Fruit fly (Drosophila melanogaster) whole organism, embryonic: ENCODE results near the gene CG15480.

ENCODE experiments used
- Atf6 ChIP-seq: fragments of 200-800 bp; sonication (Bioruptor generic); IDR thresholded peaks from 2 replicates; pipeline ENCODE4 v1.3.6; 2022; ENCODE audit warnings: missing biosample characterization, missing genetic modification characterization
- Bgb ChIP-seq: fragments of 200-800 bp; sonication (Bioruptor generic); IDR thresholded peaks from 2 replicates; pipeline ENCODE4 v1.3.6; 2022; ENCODE audit warnings: missing biosample characterization, missing genetic modification characterization; ENCODE audit not compliant: partially characterized antibody
- CG10274 ChIP-seq: fragments of 200-800 bp; sonication (Bioruptor generic); optimal IDR thresholded peaks from 3 replicates; lab custom pipeline; 2017; ENCODE audit warnings: missing biosample characterization, mild to moderate bottlenecking, missing genetic modification characterization
- CG1233 ChIP-seq: fragments of 200-800 bp; sonication (Bioruptor generic); optimal IDR thresholded peaks from 4 replicates; lab custom pipeline; 2018; ENCODE audit warnings: missing biosample characterization, mild to moderate bottlenecking, missing genetic modification characterization
- CG12769 ChIP-seq: fragments of 200-800 bp; sonication (Bioruptor generic); optimal IDR thresholded peaks from 2 replicates; lab custom pipeline; 2019; ENCODE audit warnings: missing biosample characterization, mild to moderate bottlenecking, missing genetic modification characterization, moderate library complexity
- CG14050 ChIP-seq: fragments of 200-800 bp; sonication (Bioruptor generic); IDR thresholded peaks from 3 replicates; pipeline ENCODE4 v1.3.6; 2022; ENCODE audit warnings: missing biosample characterization, missing genetic modification characterization
- CG15479 ChIP-seq: fragments of 200-800 bp; sonication (Bioruptor generic); optimal IDR thresholded peaks from 3 replicates; lab custom pipeline; 2019; ENCODE audit warnings: missing biosample characterization, mild to moderate bottlenecking, missing genetic modification characterization, moderate library complexity
- CG15696 ChIP-seq: fragments of 200-800 bp; sonication (Bioruptor generic); optimal IDR thresholded peaks from 2 replicates; lab custom pipeline; 2019; ENCODE audit warnings: missing biosample characterization, mild to moderate bottlenecking, missing genetic modification characterization, moderate library complexity
- CG16863 ChIP-seq: fragments of 200-800 bp; sonication (Bioruptor generic); optimal IDR thresholded peaks from 3 replicates; lab custom pipeline; 2016; ENCODE audit warnings: missing biosample characterization, missing genetic modification characterization
- CG3065 ChIP-seq: fragments of 200-800 bp; sonication (Bioruptor generic); optimal IDR thresholded peaks from 2 replicates; lab custom pipeline; 2016; ENCODE audit warnings: missing biosample characterization, missing genetic modification characterization
- CG32532 ChIP-seq: fragments of 200-800 bp; sonication (Bioruptor generic); IDR thresholded peaks from 2 replicates; pipeline ENCODE4 v1.3.6; 2022; ENCODE audit warnings: missing biosample characterization, missing genetic modification characterization
- CG42726 ChIP-seq: fragments of 200-800 bp; sonication (Bioruptor generic); IDR thresholded peaks from 2 replicates; pipeline ENCODE4 v1.3.6; 2022; ENCODE audit warnings: missing biosample characterization, missing genetic modification characterization; ENCODE audit not compliant: partially characterized antibody
- CG6272 ChIP-seq: fragments of 200-800 bp; sonication (Bioruptor generic); IDR thresholded peaks from 2 replicates; pipeline ENCODE4 v1.3.6; 2022; ENCODE audit warnings: missing biosample characterization, missing genetic modification characterization
- CG6683 ChIP-seq: fragments of 200-800 bp; sonication (Bioruptor generic); optimal IDR thresholded peaks from 2 replicates; lab custom pipeline; 2017; ENCODE audit warnings: missing biosample characterization, mild to moderate bottlenecking, missing genetic modification characterization, missing genetic modification reagents
- CG6854 ChIP-seq: fragments of 200-800 bp; sonication (Bioruptor generic); optimal IDR thresholded peaks from 3 replicates; lab custom pipeline; 2017; ENCODE audit warnings: missing biosample characterization, mild to moderate bottlenecking, missing genetic modification characterization
- CG7745 ChIP-seq: fragments of 200-800 bp; sonication (Bioruptor generic); optimal IDR thresholded peaks from 2 replicates; lab custom pipeline; 2018; ENCODE audit warnings: missing biosample characterization, mild to moderate bottlenecking, missing genetic modification characterization, moderate library complexity
- CG7786 ChIP-seq: fragments of 200-800 bp; sonication (Bioruptor generic); optimal IDR thresholded peaks from 2 replicates; lab custom pipeline; 2016; ENCODE audit warnings: missing biosample characterization, missing genetic modification characterization
- CG7839 ChIP-seq: fragments of 200-800 bp; sonication (Bioruptor generic); optimal IDR thresholded peaks from 3 replicates; lab custom pipeline; 2018; ENCODE audit warnings: missing biosample characterization, mild to moderate bottlenecking, missing genetic modification characterization, moderate library complexity
- CG8281 ChIP-seq: fragments of 200-800 bp; sonication (Bioruptor generic); optimal IDR thresholded peaks from 2 replicates; lab custom pipeline; 2018; ENCODE audit warnings: missing biosample characterization, mild to moderate bottlenecking, missing genetic modification characterization, moderate library complexity
- CG8388 ChIP-seq: fragments of 200-800 bp; sonication (Bioruptor generic); optimal IDR thresholded peaks from 2 replicates; lab custom pipeline; 2019; ENCODE audit warnings: missing biosample characterization, mild to moderate bottlenecking, missing genetic modification characterization, moderate library complexity
- CG8924 ChIP-seq: fragments of 200-800 bp; optimal IDR thresholded peaks from 3 replicates; lab custom pipeline; 2019; ENCODE audit warnings: missing biosample characterization, mild to moderate bottlenecking, missing genetic modification characterization, moderate library complexity
- Dfd ChIP-seq, 2 experiments: fragments of >200 bp; optimal IDR thresholded peaks; 2 replicates each; lab custom pipeline; 2017; ENCODE audit warnings: missing biosample characterization in 2 of 2, missing genetic modification characterization in 2 of 2
- ERR ChIP-seq: fragments of 200-800 bp; sonication (Bioruptor generic); optimal IDR thresholded peaks from 2 replicates; lab custom pipeline; 2016; ENCODE audit warnings: missing biosample characterization, missing genetic modification characterization
- Ets65A ChIP-seq: fragments of 200-800 bp; sonication (Bioruptor generic); peaks from one replicate; lab custom pipeline; 2016; ENCODE audit warnings: missing biosample characterization, missing genetic modification characterization
- H15 ChIP-seq: fragments of 200-800 bp; sonication (Bioruptor generic); IDR thresholded peaks from 3 replicates; pipeline ENCODE4 v1.3.6; 2022; ENCODE audit warnings: missing biosample characterization, missing genetic modification characterization
- HHEX ChIP-seq: fragments of 200-800 bp; sonication (Bioruptor generic); optimal IDR thresholded peaks from 3 replicates; lab custom pipeline; 2017; ENCODE audit warnings: missing biosample characterization, mild to moderate bottlenecking, missing genetic modification characterization, missing genetic modification reagents
- Hand ChIP-seq: fragments of 200-800 bp; sonication (Bioruptor generic); optimal IDR thresholded peaks from 2 replicates; lab custom pipeline; 2017; ENCODE audit warnings: mild to moderate bottlenecking, missing biosample characterization, missing genetic modification reagents, missing genetic modification characterization
- HmgD ChIP-seq: fragments of 200-800 bp; sonication (Bioruptor generic); optimal IDR thresholded peaks from 3 replicates; lab custom pipeline; 2016; ENCODE audit warnings: missing biosample characterization, missing genetic modification characterization
- Hr78 ChIP-seq, 2 experiments: fragments of 200-800 bp in 1 of 2; fragments of >200 bp in 1 of 2; sonication (Bioruptor generic) in 1 of 2; optimal IDR thresholded peaks; 2 replicates each; lab custom pipeline; 2017 to 2019; ENCODE audit warnings: missing biosample characterization in 2 of 2, missing genetic modification characterization in 2 of 2, mild to moderate bottlenecking in 1 of 2, moderate library complexity in 1 of 2
- Nf-YC ChIP-seq: fragments of 200-800 bp; optimal IDR thresholded peaks from 3 replicates; lab custom pipeline; 2019; ENCODE audit warnings: missing biosample characterization, mild to moderate bottlenecking, missing genetic modification characterization, moderate library complexity
- Oaz ChIP-seq: fragments of 200-800 bp; sonication (Bioruptor generic); IDR thresholded peaks from 2 replicates; pipeline ENCODE4 v1.3.6; 2022; ENCODE audit warnings: missing biosample characterization, missing genetic modification characterization
- Pdp1 ChIP-seq, 2 experiments: fragments of 200-800 bp; sonication (Bioruptor generic); optimal IDR thresholded peaks; 3 replicates each; lab custom pipeline; 2016; ENCODE audit warnings: missing biosample characterization in 2 of 2, missing genetic modification characterization in 2 of 2, mild to moderate bottlenecking in 1 of 2, moderate library complexity in 1 of 2
- Six4 ChIP-seq: fragments of 200-800 bp; sonication (Bioruptor generic); optimal IDR thresholded peaks from 2 replicates; lab custom pipeline; 2016; ENCODE audit warnings: missing biosample characterization, missing genetic modification characterization
- Sox102F ChIP-seq: fragments of 200-800 bp; sonication (Bioruptor generic); optimal IDR thresholded peaks from 2 replicates; lab custom pipeline; 2018; ENCODE audit warnings: missing biosample characterization, mild to moderate bottlenecking, missing genetic modification characterization, moderate library complexity
- Ssrp ChIP-seq: fragments of 200-800 bp; sonication (Bioruptor generic); optimal IDR thresholded peaks from 2 replicates; lab custom pipeline; 2018; ENCODE audit warnings: missing biosample characterization, mild to moderate bottlenecking, missing genetic modification characterization, moderate library complexity
- amos ChIP-seq: fragments of 200-800 bp; sonication (Bioruptor generic); IDR thresholded peaks from 2 replicates; pipeline ENCODE4 v1.3.6; 2022; ENCODE audit warnings: missing biosample characterization, missing genetic modification characterization; ENCODE audit not compliant: partially characterized antibody
- ash1 ChIP-seq: fragments of 200-800 bp; sonication (Bioruptor generic); optimal IDR thresholded peaks from 2 replicates; lab custom pipeline; 2018; ENCODE audit warnings: missing biosample characterization, mild to moderate bottlenecking, missing genetic modification characterization
- ci ChIP-seq: fragments of 200-800 bp; sonication (Bioruptor generic); IDR thresholded peaks from 3 replicates; pipeline ENCODE4 v1.3.6; 2022; ENCODE audit warnings: missing biosample characterization, missing genetic modification characterization
- danr ChIP-seq: fragments of 200-800 bp; sonication (Bioruptor generic); IDR thresholded peaks from 2 replicates; pipeline ENCODE4 v1.3.6; 2022; ENCODE audit warnings: missing biosample characterization, missing genetic modification characterization
- ftz-f1 ChIP-seq: fragments of 200-800 bp; sonication (Bioruptor generic); optimal IDR thresholded peaks from 2 replicates; lab custom pipeline; 2016; ENCODE audit warnings: missing biosample characterization, missing genetic modification characterization
- klu ChIP-seq: fragments of 200-800 bp; sonication (Bioruptor generic); IDR thresholded peaks from 2 replicates; pipeline ENCODE4 v1.3.6; 2022; ENCODE audit warnings: missing biosample characterization, missing genetic modification characterization
- lilli ChIP-seq: fragments of 200-800 bp; sonication (Bioruptor generic); optimal IDR thresholded peaks from 3 replicates; lab custom pipeline; 2016; ENCODE audit warnings: missing biosample characterization, missing genetic modification characterization
- oc ChIP-seq: fragments of 200-800 bp; sonication (Bioruptor generic); optimal IDR thresholded peaks from 2 replicates; lab custom pipeline; 2018; ENCODE audit warnings: missing biosample characterization, mild to moderate bottlenecking, missing genetic modification characterization, moderate library complexity
- salm ChIP-seq: fragments of 200-800 bp; sonication (Bioruptor generic); optimal IDR thresholded peaks from 2 replicates; lab custom pipeline; 2018; ENCODE audit warnings: missing biosample characterization, mild to moderate bottlenecking, missing genetic modification characterization
- sens ChIP-seq: fragments of 200-800 bp; sonication (Bioruptor generic); peaks from one replicate; lab custom pipeline; 2016; ENCODE audit warnings: missing biosample characterization, missing genetic modification characterization
- sim ChIP-seq: fragments of 200-800 bp; sonication (Bioruptor generic); IDR thresholded peaks from 2 replicates; pipeline ENCODE4 v1.3.6; 2022; ENCODE audit warnings: missing biosample characterization, missing genetic modification characterization
- slbo ChIP-seq: fragments of 200-800 bp; sonication (Bioruptor generic); IDR thresholded peaks from 2 replicates; pipeline ENCODE4 v1.3.6; 2022; ENCODE audit warnings: missing biosample characterization, missing genetic modification characterization
- tgo ChIP-seq: fragments of 200-800 bp; sonication (Bioruptor generic); IDR thresholded peaks from 3 replicates; pipeline ENCODE4 v1.3.6; 2022; ENCODE audit warnings: missing biosample characterization, missing genetic modification characterization
- tll ChIP-seq, 2 experiments: fragments of 200-800 bp in 1 of 2; fragments of >200 bp in 1 of 2; sonication (Bioruptor generic) in 1 of 2; optimal IDR thresholded peaks; 2 replicates each; lab custom pipeline; 2017 to 2019; ENCODE audit warnings: missing biosample characterization in 2 of 2, missing genetic modification characterization in 2 of 2, mild to moderate bottlenecking in 1 of 2, moderate library complexity in 1 of 2
- twi ChIP-seq: fragments of 200-800 bp; optimal IDR thresholded peaks from 2 replicates; lab custom pipeline; 2019; ENCODE audit warnings: missing biosample characterization, mild to moderate bottlenecking, missing genetic modification characterization, moderate library complexity
- yki ChIP-seq: fragments of >200 bp; optimal IDR thresholded peaks from 3 replicates; lab custom pipeline; 2018

CG15480 gene

DNA sequence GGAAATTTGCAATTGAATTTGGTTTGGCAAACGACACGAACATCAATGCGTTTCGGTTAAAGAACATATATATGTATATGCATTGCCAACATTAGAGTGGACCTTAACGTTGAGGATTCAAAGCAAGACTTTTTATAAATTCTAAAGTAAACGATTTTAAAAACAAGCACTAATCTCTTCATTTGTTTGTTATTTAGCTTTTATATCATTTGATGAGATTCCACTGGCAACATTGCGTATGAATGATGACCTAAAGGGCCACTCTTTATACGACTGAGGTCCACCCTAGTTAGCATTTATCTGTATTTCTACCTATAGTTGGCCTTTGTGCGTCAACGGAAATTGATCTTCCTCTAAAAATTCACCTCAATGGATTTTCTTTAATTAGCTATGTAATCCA, 33.6 kb upstream of the CG15480 start (continued):
- TF ChIP-seq CG7745 (tag; lab: Kevin White, UChicago) (no peak), Nf-YC (tag; lab: Kevin White, UChicago) (no peak), CG14050 (GFP tag; lab: Robert Waterston, UW) (0 out of 3 replicates have a peak, but pooled peaks have one; percentile 19), Dfd (GFP tag; optimal IDR thresholded peaks at IDR 0.05; lab: Kevin White, UChicago) (no peak), CG16863 (GFP tag; lab: Kevin White, UChicago) (no peak), yki (lab: Kevin White, UChicago) (no peak), oc (tag; lab: Kevin White, UChicago) (no peak), Six4 (GFP tag; lab: Kevin White, UChicago) (no peak), tll (GFP tag; optimal IDR thresholded peaks at IDR 0.05; lab: Kevin White, UChicago) (no peak), Ets65A (GFP tag; lab: Kevin White, UChicago) (peak; percentile 31), CG15696 (tag; lab: Kevin White, UChicago) (no peak), lilli (GFP tag; lab: Kevin White, UChicago) (no peak), Ssrp (no peak), sens (GFP tag; lab: Kevin White, UChicago) (peak; percentile 69), Oaz (no peak), Bgb (no peak), Hr78 (GFP tag; optimal IDR thresholded peaks at IDR 0.05; lab: Kevin White, UChicago) (no peak), slbo (GFP tag; lab: Robert Waterston, UW) (no peak), amos (GFP tag; lab: Robert Waterston, UW) (no peak), sim (GFP tag; lab: Robert Waterston, UW) (no peak), CG6854 (no peak), HHEX (GFP tag; lab: Kevin White, UChicago) (peak; percentile 30), CG7786 (no peak), H15 (GFP tag; lab: Robert Waterston, UW) (no peak), tgo (GFP tag; lab: Robert Waterston, UW) (no peak), Hand (GFP tag; lab: Kevin White, UChicago) (no peak), CG3065 (GFP tag; lab: Kevin White, UChicago) (no peak), CG7839 (tag; lab: Kevin White, UChicago) (peak; percentile 48), HmgD (GFP tag; lab: Kevin White, UChicago) (no peak), ci (GFP tag; lab: Robert Waterston, UW) (peak; percentile 51; the same call in 2 of the 3 replicates), CG6683 (GFP tag; lab: Kevin White, UChicago) (no peak), twi (tag; lab: Kevin White, UChicago) (no peak), CG12769 (peak; percentile 15), CG42726 (no peak), Atf6 (GFP tag; lab: Robert Waterston, UW) (no peak), klu (GFP tag; lab: Robert Waterston, UW) (no peak), salm (tag; lab: Kevin White, UChicago) (no peak), CG8281 (tag; lab: Kevin White, UChicago) (no peak), CG32532 (GFP tag; lab: Robert Waterston, UW) (peak; percentile 40; the same call in 1 of the 2 replicates), ash1 (GFP tag; lab: Kevin White, UChicago) (no peak), CG10274 (no peak), CG15479 (GFP tag; lab: Kevin White, UChicago) (no peak), Sox102F (peak; percentile 54), CG6272 (GFP tag; lab: Robert Waterston, UW) (no peak), Pdp1 (GFP tag; optimal IDR thresholded peaks at IDR 0.05; lab: Kevin White, UChicago) (no peak), CG1233 (GFP tag; lab: Kevin White, UChicago) (no peak), ERR (GFP tag; lab: Kevin White, UChicago) (no peak), CG8924 (tag; lab: Kevin White, UChicago) (no peak), danr (GFP tag; lab: Robert Waterston, UW) (no peak), CG8388 (no peak), ftz-f1 (GFP tag; lab: Kevin White, UChicago) (no peak)
